Worm (Caenorhabditis elegans): ENCODE results near the gene cah-5.

ce11 chrX:6989342-6989741 lies 30.5 kb upstream of the cah-5 start, which contains the start of gene F01E11.18:
- TF ChIP-seq ces-1 (GFP tag; optimal IDR thresholded peaks at IDR 0.05) (no peak), snpc-4 (tag; optimal IDR thresholded peaks at IDR 0.05) (no peak), nhr-12 (tag; optimal IDR thresholded peaks at IDR 0.05) (no peak), mep-1 (tag; optimal IDR thresholded peaks at IDR 0.05) (no peak), pha-4 (tag; optimal IDR thresholded peaks at IDR 0.05) (no peak), ztf-11 (tag; optimal IDR thresholded peaks at IDR 0.05) (no peak), unc-62 (GFP tag; optimal IDR thresholded peaks at IDR 0.05) (no peak), nhr-76 (tag; optimal IDR thresholded peaks at IDR 0.05) (no peak), mab-5 (tag; optimal IDR thresholded peaks at IDR 0.05) (no peak), nhr-28 (tag; optimal IDR thresholded peaks at IDR 0.05) (no peak), lin-13 (tag; optimal IDR thresholded peaks at IDR 0.05) (no peak), sptf-1 (tag; optimal IDR thresholded peaks at IDR 0.05) (no peak)
